Worm (Caenorhabditis elegans): ENCODE results near the gene ugt-32.

- no peak for TF ChIP-seq mab-9 (GFP tag; IDR thresholded peaks at IDR 0.05)
- TF ChIP-seq nhr-76 (tag; optimal IDR thresholded peaks at IDR 0.05), result no peak
- no peak for TF ChIP-seq ama-1 (optimal IDR thresholded peaks at IDR 0.05)
- no peak for TF ChIP-seq aha-1 (tag; optimal IDR thresholded peaks at IDR 0.05)
- TF ChIP-seq vab-15 (tag; optimal IDR thresholded peaks at IDR 0.05), result no peak
- no peak for TF ChIP-seq lin-15B (tag; optimal IDR thresholded peaks at IDR 0.05)
- no peak for TF ChIP-seq jun-1 (tag; optimal IDR thresholded peaks at IDR 0.05)
- TF ChIP-seq pqm-1 (tag; optimal IDR thresholded peaks at IDR 0.05), result no peak
- no peak for TF ChIP-seq lin-35 (GFP tag; optimal IDR thresholded peaks at IDR 0.05)
- no peak for TF ChIP-seq snpc-4 (tag; optimal IDR thresholded peaks at IDR 0.05)
- TF ChIP-seq mef-2 (tag; optimal IDR thresholded peaks at IDR 0.05), result no peak
- TF ChIP-seq tbx-2 (tag; optimal IDR thresholded peaks at IDR 0.05), result no peak
- TF ChIP-seq elt-2 (tag; optimal IDR thresholded peaks at IDR 0.05), result no peak
- TF ChIP-seq mdl-1 (tag; optimal IDR thresholded peaks at IDR 0.05), result no peak
These were observed 38.3 kb downstream of the ugt-32 start, which contains the start of gene R08F11.4 for ce11 chrV:3805499-3805898.
